Worm (Caenorhabditis elegans) whole organism, midembryonic: ENCODE results near the gene sre-40.

Experiments used
- cog-1 ChIP-seq: sonication (generic microtip); optimal IDR thresholded peaks from 2 replicates; lab custom pipeline; 2016; ENCODE audit warnings: missing genetic modification characterization, missing compliant biosample characterization
- flt-1 ChIP-seq: fragments of 200-800 bp; sonication (Bioruptor generic); IDR thresholded peaks from 2 replicates; pipeline ENCODE4 v1.3.6; 2022; ENCODE audit warnings: missing genetic modification characterization, missing compliant biosample characterization
- klf-2 ChIP-seq: fragments of 200-800 bp; sonication (Bioruptor generic); conservative IDR thresholded peaks from 2 replicates; pipeline ENCODE4 v1.3.6; 2022; ENCODE audit warnings: missing genetic modification reagents, missing genetic modification characterization, missing compliant biosample characterization
- med-1 ChIP-seq: sonication (generic microtip); optimal IDR thresholded peaks from 2 replicates; lab custom pipeline; 2017; ENCODE audit warnings: missing genetic modification characterization, mild to moderate bottlenecking, missing compliant biosample characterization, antibody characterized with exemption, missing genetic modification reagents; ENCODE audit not compliant: insufficient read depth
- ref-1 ChIP-seq: fragments of 200-800 bp; sonication (Bioruptor generic); conservative IDR thresholded peaks from 2 replicates; pipeline ENCODE4 v1.3.6; 2022; ENCODE audit warnings: missing genetic modification reagents, missing genetic modification characterization, missing compliant biosample characterization
- tab-1 ChIP-seq: fragments of 200-800 bp; sonication (Bioruptor generic); IDR thresholded peaks from 2 replicates; pipeline ENCODE4 v1.3.6; 2022; ENCODE audit warnings: missing genetic modification characterization, missing compliant biosample characterization
- ztf-23 ChIP-seq: fragments of 200-800 bp; sonication (Bioruptor generic); IDR thresholded peaks from 2 replicates; pipeline ENCODE4 v1.3.6; 2022; ENCODE audit warnings: missing genetic modification reagents, missing genetic modification characterization, missing compliant biosample characterization
- ztf-29 ChIP-seq: fragments of 200-800 bp; sonication (Bioruptor generic); IDR thresholded peaks from 2 replicates; pipeline ENCODE4 v1.3.6; 2022; ENCODE audit warnings: missing genetic modification reagents, missing genetic modification characterization, missing compliant biosample characterization

DNA sequence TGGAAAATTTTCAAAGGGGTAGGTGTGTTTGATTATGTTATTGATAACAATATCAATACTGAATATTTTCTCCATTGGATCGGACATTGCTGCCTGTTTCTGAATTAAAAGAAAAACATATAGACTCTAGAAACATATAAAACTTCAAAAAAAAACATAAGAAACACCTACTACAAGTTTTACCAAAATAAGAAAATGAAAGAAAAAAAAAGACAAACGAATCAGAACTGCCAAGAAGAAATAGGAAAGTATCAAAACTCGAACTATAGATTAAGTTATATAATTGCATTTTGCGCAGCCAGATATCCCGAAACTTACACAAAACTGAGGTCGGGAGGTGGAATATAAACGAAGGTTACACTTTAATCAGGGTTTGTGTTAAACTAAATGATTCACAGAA is 18.2 kb downstream of the sre-40 start, which contains the start of gene T05A7.11:
- TF ChIP-seq klf-2 (GFP tag; lab: Robert Waterston, UW) (no peak), flt-1 (GFP tag; lab: Robert Waterston, UW) (no peak), med-1 (no peak), ztf-23 (GFP tag; lab: Robert Waterston, UW) (no peak), cog-1 (no peak), tab-1 (GFP tag; lab: Robert Waterston, UW) (no peak), ref-1 (GFP tag; lab: Robert Waterston, UW) (no peak), ztf-29 (GFP tag; lab: Robert Waterston, UW) (no peak)
